Worm (Caenorhabditis elegans) whole organism, L4 larva: ENCODE results near the gene lmtr-3.
A peak's percentile ranks its signal among the peaks of the same experiment; 100 is the strongest.

Experiments used
- D1046.2 ChIP-seq: fragments of 200-800 bp; sonication (Bioruptor generic); IDR thresholded peaks from 2 replicates; pipeline ENCODE4 v1.3.6; 2022; ENCODE audit warnings: missing genetic modification characterization, missing compliant biosample characterization
- F49E8.2 ChIP-seq: sonication (generic microtip); optimal IDR thresholded peaks from 2 replicates; lab custom pipeline; 2016; ENCODE audit warnings: missing compliant biosample characterization, mild to moderate bottlenecking, missing genetic modification characterization, borderline replicate concordance
- R02D3.7 ChIP-seq: fragments of 150-350 bp; sonication (generic microtip); optimal IDR thresholded peaks from 3 replicates; lab custom pipeline; 2014; ENCODE audit warnings: missing biosample characterization, missing genetic modification characterization
- T20F7.1 ChIP-seq: fragments of 200-800 bp; sonication (Bioruptor generic); optimal IDR thresholded peaks from 2 replicates; lab custom pipeline; 2018; ENCODE audit warnings: mild to moderate bottlenecking, missing genetic modification characterization, missing compliant biosample characterization
- Y48G9A.11 ChIP-seq: fragments of 200-800 bp; sonication (Bioruptor generic); IDR thresholded peaks from 2 replicates; pipeline ENCODE4 v1.3.6; 2022; ENCODE audit warnings: missing genetic modification reagents, missing genetic modification characterization, missing compliant biosample characterization
- ZK546.5 ChIP-seq, 2 experiments: sonication (generic microtip); optimal IDR thresholded peaks; 2 replicates each; lab custom pipeline; 2017; ENCODE audit warnings: missing biosample characterization in 2 of 2, missing genetic modification characterization in 2 of 2
- aha-1 ChIP-seq: fragments of 150-350 bp; peaks from one replicate; lab custom pipeline; 2014; ENCODE audit warnings: missing biosample characterization, missing genetic modification characterization
- ceh-20 ChIP-seq: fragments of 200-800 bp; sonication (Bioruptor generic); IDR thresholded peaks from 2 replicates; pipeline ENCODE4 v1.3.6; 2022; ENCODE audit warnings: missing genetic modification reagents, missing genetic modification characterization, missing compliant biosample characterization
- ceh-82 ChIP-seq: sonication (generic microtip); optimal IDR thresholded peaks from 2 replicates; lab custom pipeline; 2017; ENCODE audit warnings: missing biosample characterization, missing genetic modification characterization
- ces-1 ChIP-seq: fragments of 150-350 bp; sonication (generic microtip); optimal IDR thresholded peaks from 4 replicates; lab custom pipeline; 2014; ENCODE audit warnings: missing biosample characterization, missing genetic modification reagents, missing genetic modification characterization
- cey-2 ChIP-seq: sonication (generic microtip); optimal IDR thresholded peaks from 3 replicates; lab custom pipeline; 2017; ENCODE audit warnings: missing genetic modification characterization, mild to moderate bottlenecking, missing compliant biosample characterization, antibody characterized with exemption, borderline replicate concordance; ENCODE audit not compliant: insufficient read depth
- daf-16 ChIP-seq, 3 experiments: sonication (generic microtip); optimal IDR thresholded peaks; 2 replicates each; lab custom pipeline; 2016 to 2017; ENCODE audit warnings: missing genetic modification characterization in 3 of 3, missing genetic modification reagents in 3 of 3, mild to moderate bottlenecking in 2 of 3, missing compliant biosample characterization in 2 of 3, missing biosample characterization in 1 of 3, moderate library complexity in 1 of 3
- daf-8 ChIP-seq: fragments of 200-800 bp; sonication (Bioruptor generic); IDR thresholded peaks from 2 replicates; pipeline ENCODE4 v1.3.6; 2022; ENCODE audit warnings: missing genetic modification characterization, missing compliant biosample characterization
- dmd-6 ChIP-seq: fragments of 200-800 bp; sonication (Bioruptor generic); IDR thresholded peaks from 2 replicates; pipeline ENCODE4 v1.3.6; 2022; ENCODE audit warnings: missing genetic modification reagents, missing genetic modification characterization, missing compliant biosample characterization
- dpl-1 ChIP-seq: fragments of 150-350 bp; optimal IDR thresholded peaks from 2 replicates; lab custom pipeline; 2014; ENCODE audit warnings: missing biosample characterization, missing genetic modification reagents, missing genetic modification characterization
- egl-27 ChIP-seq: sonication (generic microtip); optimal IDR thresholded peaks from 3 replicates; lab custom pipeline; 2017; ENCODE audit warnings: missing biosample characterization, missing genetic modification reagents, missing genetic modification characterization
- egl-43 ChIP-seq: fragments of 200-800 bp; sonication (Bioruptor generic); IDR thresholded peaks from 2 replicates; pipeline ENCODE4 v1.3.6; 2022; ENCODE audit warnings: missing genetic modification reagents, missing genetic modification characterization, missing compliant biosample characterization
- fkh-10 ChIP-seq: fragments of 150-350 bp; optimal IDR thresholded peaks from 2 replicates; lab custom pipeline; 2014; ENCODE audit warnings: missing biosample characterization, missing genetic modification reagents, missing genetic modification characterization
- fos-1 ChIP-seq: fragments of 150-350 bp; optimal IDR thresholded peaks from 2 replicates; lab custom pipeline; 2014; ENCODE audit warnings: missing biosample characterization, missing genetic modification characterization
- gei-8 ChIP-seq: fragments of 200-800 bp; sonication (Bioruptor generic); optimal IDR thresholded peaks from 2 replicates; lab custom pipeline; 2018; ENCODE audit warnings: mild to moderate bottlenecking, missing genetic modification characterization, missing compliant biosample characterization
- hif-1 ChIP-seq, 2 experiments: sonication (generic microtip); optimal IDR thresholded peaks; 2 replicates each; lab custom pipeline; 2016 to 2017; ENCODE audit warnings: missing compliant biosample characterization in 2 of 2, missing genetic modification characterization in 2 of 2, missing genetic modification reagents in 2 of 2, missing genotype in 2 of 2, mild to moderate bottlenecking in 1 of 2
- lin-13 ChIP-seq: fragments of 150-350 bp; optimal IDR thresholded peaks from 2 replicates; lab custom pipeline; 2014; ENCODE audit warnings: missing biosample characterization, missing genetic modification reagents, missing genetic modification characterization
- lin-29 ChIP-seq: fragments of 200-800 bp; sonication (Bioruptor generic); IDR thresholded peaks from 2 replicates; pipeline ENCODE4 v1.3.6; 2022; ENCODE audit warnings: missing genetic modification reagents, missing genetic modification characterization, missing compliant biosample characterization
- lsy-2 ChIP-seq, 2 experiments: fragments of 150-350 bp in 1 of 2; sonication (generic microtip) in 1 of 2; optimal IDR thresholded peaks; 2 replicates each; lab custom pipeline; 2014 to 2017; ENCODE audit warnings: missing biosample characterization in 2 of 2, missing genetic modification characterization in 2 of 2
- madf-9 ChIP-seq: fragments of 200-800 bp; sonication (Bioruptor generic); conservative IDR thresholded peaks from 2 replicates; pipeline ENCODE4 v1.3.6; 2022; ENCODE audit warnings: missing genetic modification reagents, missing genetic modification characterization, missing compliant biosample characterization
- mdt-29 ChIP-seq: fragments of 200-800 bp; sonication (Bioruptor generic); IDR thresholded peaks from 2 replicates; pipeline ENCODE4 v1.3.6; 2022; ENCODE audit warnings: missing genetic modification reagents, missing genetic modification characterization, missing compliant biosample characterization
- mep-1 ChIP-seq: fragments of 150-350 bp; sonication (generic microtip); optimal IDR thresholded peaks from 3 replicates; lab custom pipeline; 2014; ENCODE audit warnings: missing biosample characterization, missing genetic modification characterization
- nhr-10 ChIP-seq: fragments of 150-350 bp; optimal IDR thresholded peaks from 2 replicates; lab custom pipeline; 2014; ENCODE audit warnings: missing biosample characterization, missing genetic modification characterization
- nhr-102 ChIP-seq: sonication (generic microtip); optimal IDR thresholded peaks from 2 replicates; lab custom pipeline; 2016; ENCODE audit warnings: mild to moderate bottlenecking, missing genetic modification characterization, moderate library complexity, missing compliant biosample characterization
- nhr-42 ChIP-seq: fragments of 200-800 bp; sonication (Bioruptor generic); IDR thresholded peaks from 2 replicates; pipeline ENCODE4 v1.3.6; 2022; ENCODE audit warnings: missing genetic modification characterization, missing compliant biosample characterization
- nhr-48 ChIP-seq: sonication (generic microtip); optimal IDR thresholded peaks from 2 replicates; lab custom pipeline; 2016; ENCODE audit warnings: mild to moderate bottlenecking, missing genetic modification characterization, missing compliant biosample characterization
- nhr-6 ChIP-seq: fragments of 150-350 bp; optimal IDR thresholded peaks from 2 replicates; lab custom pipeline; 2014; ENCODE audit warnings: missing biosample characterization, missing genetic modification characterization
- nhr-77 ChIP-seq: fragments of 150-350 bp; optimal IDR thresholded peaks from 2 replicates; lab custom pipeline; 2014; ENCODE audit warnings: missing biosample characterization, missing genetic modification characterization
- set-16 ChIP-seq: fragments of 200-800 bp; sonication (Bioruptor generic); IDR thresholded peaks from 2 replicates; pipeline ENCODE4 v1.3.6; 2022; ENCODE audit warnings: missing genetic modification reagents, missing genetic modification characterization, missing compliant biosample characterization
- skn-1 ChIP-seq: fragments of 150-350 bp; optimal IDR thresholded peaks from 2 replicates; lab custom pipeline; 2014; ENCODE audit warnings: missing biosample characterization, missing genetic modification characterization
- snpc-1.2 ChIP-seq: fragments of 200-800 bp; sonication (Bioruptor generic); IDR thresholded peaks from 2 replicates; pipeline ENCODE4 v1.3.6; 2022; ENCODE audit warnings: missing genetic modification reagents, missing genetic modification characterization, missing compliant biosample characterization
- spr-1 ChIP-seq: sonication (generic microtip); optimal IDR thresholded peaks from 2 replicates; lab custom pipeline; 2016; ENCODE audit warnings: mild to moderate bottlenecking, missing genetic modification characterization, missing compliant biosample characterization
- tag-97 ChIP-seq: fragments of 200-800 bp; sonication (Bioruptor generic); IDR thresholded peaks from 2 replicates; pipeline ENCODE4 v1.3.6; 2022; ENCODE audit warnings: missing genetic modification characterization, missing compliant biosample characterization
- unc-130 ChIP-seq: sonication (generic microtip); optimal IDR thresholded peaks from 2 replicates; lab custom pipeline; 2016; ENCODE audit warnings: missing genetic modification reagents, missing genetic modification characterization, missing compliant biosample characterization
- unc-62 ChIP-seq, 3 experiments: fragments of 150-350 bp in 1 of 3; sonication (generic microtip); optimal IDR thresholded peaks in 2 of 3; peaks in 1 of 3; 1 replicate in 1 of 3; 2 replicates in 2 of 3; lab custom pipeline; 2014 to 2017; ENCODE audit warnings: missing biosample characterization in 3 of 3, missing genetic modification characterization in 3 of 3, missing genetic modification reagents in 3 of 3, missing genotype in 1 of 3
- vab-7 ChIP-seq: fragments of 200-800 bp; sonication (Bioruptor generic); IDR thresholded peaks from 2 replicates; pipeline ENCODE4 v1.3.6; 2022; ENCODE audit warnings: missing genetic modification reagents, missing genetic modification characterization, missing compliant biosample characterization
- zip-11 ChIP-seq: fragments of 200-800 bp; sonication (Bioruptor generic); IDR thresholded peaks from 2 replicates; pipeline ENCODE4 v1.3.6; 2022; ENCODE audit warnings: missing genetic modification characterization, missing compliant biosample characterization
- zip-2 ChIP-seq: fragments of 150-350 bp; optimal IDR thresholded peaks from 2 replicates; lab custom pipeline; 2014; ENCODE audit warnings: missing biosample characterization, missing genetic modification characterization
- ztf-7 ChIP-seq: fragments of 150-350 bp; optimal IDR thresholded peaks from 2 replicates; lab custom pipeline; 2014; ENCODE audit warnings: missing biosample characterization, missing genetic modification characterization

Gene lmtr-3

DNA sequence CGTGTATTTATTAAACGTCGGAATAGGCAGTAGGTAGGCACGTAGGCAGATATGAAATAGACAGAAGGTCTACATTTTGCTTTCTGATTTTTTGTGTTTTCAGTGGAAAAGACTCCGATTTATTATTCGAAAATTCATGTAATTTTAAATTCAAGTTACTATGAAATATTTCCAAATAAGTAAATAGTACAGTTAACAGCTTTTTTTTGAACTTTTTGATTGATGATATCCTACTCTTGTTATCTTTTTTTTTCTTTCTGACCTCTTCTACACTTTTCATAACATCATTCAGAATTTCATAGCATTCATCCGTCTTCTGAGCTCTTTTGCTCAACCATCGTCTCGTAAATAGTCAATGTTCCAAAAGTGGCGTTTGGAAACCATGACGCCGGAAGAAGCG is 25.4 kb upstream of the lmtr-3 start, which contains the start of gene cdkl-1:
Gene cdkl-1, plus strand, starts transcription at position 301 of the 400 bp plus-strand sequence.
- TF ChIP-seq vab-7 (GFP tag; lab: Robert Waterston, UW) (no peak), dpl-1 (GFP tag; lab: Kevin White, UChicago) (no peak), mdt-29 (GFP tag; lab: Robert Waterston, UW) (no peak), nhr-6 (tag; lab: Kevin White, UChicago) (no peak), egl-43 (no peak), nhr-10 (tag; lab: Kevin White, UChicago) (no peak), ceh-82 (tag; lab: Kevin White, UChicago) (no peak), snpc-1.2 (no peak), fos-1 (tag; lab: Kevin White, UChicago) (no peak), D1046.2 (GFP tag; lab: Robert Waterston, UW) (no peak), set-16 (no peak), madf-9 (no peak), gei-8 (GFP tag; lab: Kevin White, UChicago) (no peak), dmd-6 (no peak), nhr-48 (tag; lab: Kevin White, UChicago) (no peak), zip-11 (no peak)

- TF ChIP-seq nhr-42 (GFP tag; lab: Robert Waterston, UW) (no peak), skn-1 (no peak), unc-62 (GFP tag; optimal IDR thresholded peaks at IDR 0.05 in 1 of 2; lab: Kevin White, UChicago) (peak in 1 of 2 experiments; percentile 90), unc-62 (tag; optimal IDR thresholded peaks at IDR 0.05; lab: Kevin White, UChicago) (no peak)
- TF ChIP-seq, all 104 proteins: peak for 1
Observed at ce11 chrV:11104408-11104807, 19.6 kb upstream of the lmtr-3 start.

DNA sequence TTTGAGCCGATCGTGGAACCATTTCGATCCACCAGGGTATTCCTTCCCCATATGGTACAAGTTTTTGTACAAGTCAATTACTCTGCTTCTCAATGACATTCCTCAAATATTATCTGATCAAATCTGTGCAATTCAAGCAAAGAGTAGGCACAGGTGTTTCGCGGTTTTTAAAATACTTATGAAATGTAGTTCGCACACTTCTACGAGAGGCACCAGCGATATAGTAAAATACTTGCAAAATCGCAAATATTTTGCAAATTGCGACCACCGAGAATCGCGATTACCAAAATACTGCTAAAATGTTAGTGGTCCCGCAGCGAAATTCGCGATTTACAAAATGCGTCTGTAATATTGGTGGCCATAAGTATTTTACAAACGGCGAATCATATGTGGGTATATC is 14.3 kb upstream of the lmtr-3 start, which contains the start of gene Y42A5A.5:
Gene Y42A5A.5, minus strand, starts transcription at position 101 of the 400 bp plus-strand sequence.
- TF ChIP-seq aha-1 (tag; lab: Kevin White, UChicago), result peak; percentile 58

DNA sequence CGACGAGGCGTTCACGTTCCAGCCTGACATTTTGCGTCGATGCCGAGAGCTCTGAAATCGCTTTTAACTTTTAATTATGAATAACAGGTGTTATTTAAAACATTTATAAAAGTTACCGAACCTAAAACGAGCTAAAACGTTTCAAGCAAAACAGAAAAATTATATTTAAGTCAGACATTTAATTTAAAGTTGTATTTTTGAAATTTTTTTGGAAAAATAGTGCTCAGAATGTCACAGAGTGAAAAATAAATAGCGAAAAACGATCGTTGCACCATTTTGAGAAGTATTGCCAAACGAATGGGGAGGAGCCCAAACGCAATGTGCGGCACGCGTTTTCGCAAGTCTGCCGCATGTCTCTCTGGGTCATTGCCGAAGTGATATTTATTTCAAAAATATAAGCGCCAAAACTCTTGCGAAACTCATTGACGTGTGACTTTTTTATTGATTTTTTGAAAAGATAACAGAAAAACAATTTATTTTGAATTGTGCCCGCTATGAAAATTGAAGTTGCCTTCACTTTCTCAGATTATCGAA is 10.9 kb upstream of the lmtr-3 start, which contains the start of gene erfa-3:
Gene erfa-3, minus strand, starts transcription at position 51 of the 534 bp plus-strand sequence.
- TF ChIP-seq F49E8.2 (tag; lab: Kevin White, UChicago) (no peak), ces-1 (no peak), set-16 (no peak), egl-43 (no peak), zip-2 (tag; lab: Kevin White, UChicago) (peak; percentile 26), nhr-102 (tag; lab: Kevin White, UChicago) (peak; percentile 54), nhr-48 (tag; lab: Kevin White, UChicago) (peak; percentile 29), cey-2 (tag; lab: Kevin White, UChicago) (no peak), R02D3.7 (tag; lab: Kevin White, UChicago) (no peak), spr-1 (tag; lab: Kevin White, UChicago) (peak; percentile 43), gei-8 (GFP tag; lab: Kevin White, UChicago) (no peak), ZK546.5 (tag; optimal IDR thresholded peaks at IDR 0.05; lab: Kevin White, UChicago) (no peak), hif-1 (tag; optimal IDR thresholded peaks at IDR 0.05; lab: Kevin White, UChicago) (peak in 1 of 2 experiments; percentile 56), ceh-20 (GFP tag; lab: Robert Waterston, UW) (0 out of 2 replicates have a peak, but pooled peaks have one; percentile 13), daf-16 (GFP tag; optimal IDR thresholded peaks at IDR 0.05; lab: Kevin White, UChicago) (peak in 1 of 2 experiments; percentile 24), daf-16 (tag; optimal IDR thresholded peaks at IDR 0.05; lab: Kevin White, UChicago) (peak; percentile 64), lin-29 (GFP tag; lab: Robert Waterston, UW) (no peak), Y48G9A.11 (GFP tag; lab: Robert Waterston, UW) (no peak), egl-27 (tag; lab: Kevin White, UChicago) (no peak), nhr-77 (tag; lab: Kevin White, UChicago) (no peak), fkh-10 (GFP tag; lab: Kevin White, UChicago) (no peak), daf-8 (GFP tag; lab: Robert Waterston, UW) (no peak), mep-1 (tag; lab: Kevin White, UChicago) (peak; percentile 72), tag-97 (GFP tag; lab: Robert Waterston, UW) (no peak), unc-130 (GFP tag; lab: Kevin White, UChicago) (peak; percentile 75), T20F7.1 (no peak), lin-13 (GFP tag; lab: Kevin White, UChicago) (peak; percentile 60), dmd-6 (no peak), ztf-7 (tag; lab: Kevin White, UChicago) (peak; percentile 58), lsy-2 (tag; optimal IDR thresholded peaks at IDR 0.05; lab: Kevin White, UChicago) (peak in 1 of 2 experiments; percentile 73), dpl-1 (GFP tag; lab: Kevin White, UChicago) (peak; percentile 71)
